Worm (Caenorhabditis elegans) whole organism, early embryonic: Measurements from ENCODE around the gene Y55F3BR.11.

Experiments
- B0310.2 ChIP-seq: sonication (generic microtip); optimal IDR thresholded peaks from 2 replicates; lab custom pipeline; 2016; ENCODE audit warnings: mild to moderate bottlenecking, missing genetic modification characterization, missing compliant biosample characterization
- ama-1 ChIP-seq: fragments of 150-350 bp; optimal IDR thresholded peaks from 2 replicates; lab custom pipeline; 2014
- hnd-1 ChIP-seq: sonication (generic microtip); optimal IDR thresholded peaks from 2 replicates; lab custom pipeline; 2016; ENCODE audit warnings: missing genetic modification characterization, missing compliant biosample characterization
- scrt-1 ChIP-seq: fragments of 200-800 bp; sonication (Bioruptor generic); IDR thresholded peaks from 2 replicates; pipeline ENCODE4 v1.3.6; 2022; ENCODE audit warnings: missing genetic modification characterization, missing compliant biosample characterization
- tra-4 ChIP-seq: sonication (generic microtip); optimal IDR thresholded peaks from 2 replicates; lab custom pipeline; 2017; ENCODE audit warnings: missing genetic modification characterization, missing compliant biosample characterization

DNA sequence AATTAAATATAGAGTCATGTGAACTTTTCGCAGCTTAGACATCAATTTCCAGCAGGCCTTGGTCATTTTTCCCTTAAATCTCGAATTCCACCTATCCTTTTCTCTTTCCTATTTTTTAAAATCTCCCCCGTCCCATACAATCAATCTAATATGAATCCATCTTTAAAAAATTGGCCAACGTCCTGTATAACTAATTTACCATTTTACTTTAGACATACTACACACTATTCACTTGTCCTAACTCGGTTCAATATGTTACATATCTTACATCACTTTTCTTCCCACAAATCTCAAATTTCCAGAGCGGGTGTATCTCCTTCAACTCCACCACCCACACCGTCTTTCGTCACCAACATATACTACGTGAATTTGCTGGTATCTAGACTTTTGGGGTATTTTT is 9.8 kb upstream of the Y55F3BR.11 start, which contains the start of gene lgc-33:
- TF ChIP-seq B0310.2 (tag; lab: Kevin White, UChicago), result no peak
- no peak for TF ChIP-seq hnd-1 (tag; lab: Kevin White, UChicago)
- no peak for TF ChIP-seq ama-1
- no peak for TF ChIP-seq tra-4 (tag; lab: Kevin White, UChicago)
- TF ChIP-seq scrt-1 (GFP tag; lab: Robert Waterston, UW), result no peak
